Fruit fly (Drosophila melanogaster) whole organism, wandering third instar larva: ENCODE measurements around the gene CG13601.

Experiments
- CrebA ChIP-seq: fragments of 200-800 bp; sonication (Bioruptor generic); optimal IDR thresholded peaks from 2 replicates; lab custom pipeline; 2016; ENCODE audit warnings: missing biosample characterization, mild to moderate bottlenecking, missing genetic modification characterization, borderline replicate concordance
- Mio ChIP-seq: sonication (Bioruptor generic); optimal IDR thresholded peaks from 2 replicates; lab custom pipeline; 2016; ENCODE audit warnings: missing biosample characterization, missing genetic modification characterization
- N ChIP-seq: fragments of >200 bp; optimal IDR thresholded peaks from 2 replicates; lab custom pipeline; 2018; ENCODE audit warnings: missing biosample characterization, missing external identifiers, missing genetic modification characterization
- OdsH ChIP-seq: fragments of 200-800 bp; sonication (Bioruptor generic); optimal IDR thresholded peaks from 2 replicates; lab custom pipeline; 2016; ENCODE audit warnings: missing biosample characterization, mild to moderate bottlenecking, missing genetic modification characterization
- Rel ChIP-seq, 2 experiments: fragments of 200-800 bp; sonication (Bioruptor generic) in 1 of 2; optimal IDR thresholded peaks; 2 replicates in 1 of 2; 3 replicates in 1 of 2; lab custom pipeline; 2016 to 2019; ENCODE audit warnings: mild to moderate bottlenecking in 2 of 2, missing biosample characterization in 2 of 2, missing genetic modification characterization in 2 of 2, moderate library complexity in 1 of 2
- Sp1 ChIP-seq: fragments of 200-800 bp; sonication (Bioruptor generic); optimal IDR thresholded peaks from 3 replicates; lab custom pipeline; 2019; ENCODE audit warnings: missing biosample characterization, mild to moderate bottlenecking, missing genetic modification characterization, moderate library complexity
- h ChIP-seq: fragments of 200-800 bp; sonication (Bioruptor generic); optimal IDR thresholded peaks from 3 replicates; lab custom pipeline; 2016; ENCODE audit warnings: missing biosample characterization, mild to moderate bottlenecking, missing genetic modification characterization
- jim ChIP-seq: fragments of 175-275, 200-325 bp; sonication (Bioruptor generic); optimal IDR thresholded peaks from 2 replicates; lab custom pipeline; 2016; ENCODE audit warnings: missing biosample characterization, mild to moderate bottlenecking, missing genetic modification characterization
- lola ChIP-seq: fragments of >200 bp; optimal IDR thresholded peaks from 2 replicates; lab custom pipeline; 2017; ENCODE audit warnings: missing biosample characterization, missing genetic modification characterization
- pan ChIP-seq: fragments of >200 bp; optimal IDR thresholded peaks from 2 replicates; lab custom pipeline; 2017
- psq ChIP-seq: fragments of 200-800 bp; sonication (Bioruptor generic); optimal IDR thresholded peaks from 3 replicates; lab custom pipeline; 2017; ENCODE audit warnings: missing biosample characterization, mild to moderate bottlenecking, missing genetic modification characterization, moderate library complexity
- usp ChIP-seq: fragments of >200 bp; optimal IDR thresholded peaks from 2 replicates; lab custom pipeline; 2017; ENCODE audit warnings: missing biosample characterization, missing genetic modification characterization

CG13601 gene

DNA sequence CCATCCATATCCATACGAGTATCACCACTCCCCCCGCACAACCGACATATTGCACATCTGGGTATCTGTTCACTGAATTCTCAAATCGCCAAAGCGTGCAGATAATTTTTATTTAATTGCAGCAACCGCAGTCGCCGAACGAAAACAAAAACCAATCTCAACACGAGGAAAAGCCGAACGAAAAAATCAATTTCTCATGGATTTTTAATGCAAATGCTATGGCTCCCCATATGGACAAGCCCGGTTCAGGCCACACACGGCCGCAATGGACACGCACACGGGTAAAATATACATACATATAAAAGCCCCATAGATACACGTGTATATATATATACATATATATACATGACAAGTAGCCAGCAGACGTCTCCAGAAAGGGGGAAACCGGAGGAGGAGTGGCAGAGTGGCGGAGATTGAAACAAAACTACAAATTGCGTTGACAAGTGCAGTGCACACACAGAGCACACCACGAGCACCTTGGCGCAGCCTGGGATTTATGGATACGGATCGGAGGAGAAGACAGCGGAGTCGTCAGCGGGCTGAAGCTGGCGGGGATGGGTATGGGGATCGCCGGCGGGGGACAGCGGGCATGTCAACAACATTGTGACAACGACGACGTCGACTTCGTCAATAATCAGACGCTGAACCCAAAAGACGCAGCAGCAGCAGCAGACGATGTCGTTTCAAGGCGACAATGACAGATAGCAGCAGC, 49.7 kb downstream of the CG13601 start:
- peak; percentile 22 for TF ChIP-seq OdsH
- no peak for TF ChIP-seq pan (lab: Kevin White, UChicago)
- no peak for TF ChIP-seq Rel (GFP tag; optimal IDR thresholded peaks at IDR 0.05; lab: Kevin White, UChicago)
- TF ChIP-seq Rel (tag; optimal IDR thresholded peaks at IDR 0.05; lab: Kevin White, UChicago) = peak; percentile 39

- TF ChIP-seq usp (GFP tag; lab: Kevin White, UChicago) = no peak
- TF ChIP-seq CrebA (GFP tag; lab: Kevin White, UChicago) = no peak
- no peak for TF ChIP-seq psq (GFP tag; lab: Kevin White, UChicago)
- TF ChIP-seq lola (GFP tag; lab: Kevin White, UChicago) = no peak
- TF ChIP-seq jim (GFP tag; lab: Kevin White, UChicago) = no peak
- no peak for TF ChIP-seq Mio (GFP tag; lab: Kevin White, UChicago)
- no peak for TF ChIP-seq Sp1 (GFP tag; lab: Kevin White, UChicago)
- no peak for TF ChIP-seq N (GFP tag; lab: Kevin White, UChicago)
- no peak for TF ChIP-seq h (GFP tag; lab: Kevin White, UChicago)
- TF ChIP-seq, all 38 proteins: peak for 0
Observed at dm6 chr3R:23876699-23877098, 50.7 kb downstream of the CG13601 start.
